Fruit fly (Drosophila melanogaster) whole organism, prepupa: Measurements from ENCODE around the gene CG43050.

Source experiments
- CG10631 ChIP-seq: fragments of 200-800 bp; sonication (Bioruptor generic); optimal IDR thresholded peaks from 2 replicates; lab custom pipeline; 2016; ENCODE audit warnings: missing biosample characterization, missing genetic modification characterization
- CG10669 ChIP-seq: fragments of 200-800 bp; sonication (Bioruptor generic); optimal IDR thresholded peaks from 3 replicates; lab custom pipeline; 2018; ENCODE audit warnings: missing biosample characterization, mild to moderate bottlenecking, missing genetic modification characterization, moderate library complexity
- CG11294 ChIP-seq: fragments of 200-800 bp; sonication (Bioruptor generic); IDR thresholded peaks from 2 replicates; pipeline ENCODE4 v1.3.6; 2022; ENCODE audit warnings: missing biosample characterization, missing genetic modification characterization
- CG15336 ChIP-seq: fragments of 200-800 bp; sonication (Bioruptor generic); IDR thresholded peaks from 2 replicates; pipeline ENCODE4 v1.3.6; 2022; ENCODE audit warnings: missing biosample characterization, missing genetic modification characterization
- CG16779 ChIP-seq: fragments of 200-800 bp; sonication (Bioruptor generic); optimal IDR thresholded peaks from 3 replicates; lab custom pipeline; 2017; ENCODE audit warnings: missing biosample characterization, mild to moderate bottlenecking, missing genetic modification characterization
- CG32006 ChIP-seq: fragments of 200-800 bp; sonication (Bioruptor generic); optimal IDR thresholded peaks from 3 replicates; lab custom pipeline; 2017; ENCODE audit warnings: missing biosample characterization, mild to moderate bottlenecking, missing genetic modification characterization
- CG3919 ChIP-seq: fragments of 200-800 bp; sonication (Bioruptor generic); optimal IDR thresholded peaks from 3 replicates; lab custom pipeline; 2016; ENCODE audit warnings: missing biosample characterization, missing genetic modification characterization
- CG4318 ChIP-seq: fragments of 200-800 bp; sonication (Bioruptor generic); optimal IDR thresholded peaks from 3 replicates; lab custom pipeline; 2017; ENCODE audit warnings: missing biosample characterization, mild to moderate bottlenecking, missing genetic modification characterization
- CG6163 ChIP-seq: fragments of 200-800 bp; sonication (Bioruptor generic); IDR thresholded peaks from 3 replicates; pipeline ENCODE4 v1.3.6; 2022; ENCODE audit warnings: missing biosample characterization, missing genetic modification characterization
- CG6276 ChIP-seq: fragments of 200-800 bp; sonication (Bioruptor generic); optimal IDR thresholded peaks from 2 replicates; lab custom pipeline; 2017; ENCODE audit warnings: missing biosample characterization, mild to moderate bottlenecking, missing genetic modification characterization
- CG6792 ChIP-seq: fragments of 200-800 bp; sonication (Bioruptor generic); optimal IDR thresholded peaks from 3 replicates; lab custom pipeline; 2016; ENCODE audit warnings: missing biosample characterization, missing genetic modification characterization
- CG6808 ChIP-seq: fragments of 200-800 bp; sonication (Bioruptor generic); optimal IDR thresholded peaks from 3 replicates; lab custom pipeline; 2017; ENCODE audit warnings: missing biosample characterization, missing genetic modification characterization, mild to moderate bottlenecking, moderate library complexity, missing genetic modification reagents
- CG6854 ChIP-seq: fragments of 200-800 bp; sonication (Bioruptor generic); optimal IDR thresholded peaks from 2 replicates; lab custom pipeline; 2017; ENCODE audit warnings: missing biosample characterization, mild to moderate bottlenecking, missing genetic modification characterization
- CG7368 ChIP-seq: fragments of 200-800 bp; sonication (Bioruptor generic); optimal IDR thresholded peaks from 3 replicates; lab custom pipeline; 2016; ENCODE audit warnings: missing biosample characterization, missing genetic modification characterization
- CG8119 ChIP-seq: fragments of 200-800 bp; sonication (Bioruptor generic); IDR thresholded peaks from 3 replicates; pipeline ENCODE4 v1.3.6; 2022; ENCODE audit warnings: missing biosample characterization, missing genetic modification characterization
- CG8319 ChIP-seq: fragments of 200-800 bp; sonication (Bioruptor generic); optimal IDR thresholded peaks from 3 replicates; lab custom pipeline; 2016; ENCODE audit warnings: missing biosample characterization, missing genetic modification characterization
- CG8632 ChIP-seq: fragments of 200-800 bp; sonication (Bioruptor generic); optimal IDR thresholded peaks from 3 replicates; lab custom pipeline; 2016; ENCODE audit warnings: missing biosample characterization, missing genetic modification characterization
- CG9139 ChIP-seq: fragments of 200-800 bp; sonication (Bioruptor generic); optimal IDR thresholded peaks from 3 replicates; lab custom pipeline; 2017; ENCODE audit warnings: missing biosample characterization, mild to moderate bottlenecking, missing genetic modification characterization
- Eip78C ChIP-seq: fragments of 200-800 bp; sonication (Bioruptor generic); peaks from one replicate; lab custom pipeline; 2016; ENCODE audit warnings: missing biosample characterization, missing genetic modification characterization
- Eip93F ChIP-seq: fragments of 200-800 bp; sonication (Bioruptor generic); optimal IDR thresholded peaks from 2 replicates; lab custom pipeline; 2016; ENCODE audit warnings: missing biosample characterization, mild to moderate bottlenecking, missing genetic modification characterization
- Ets21C ChIP-seq: fragments of 200-800 bp; sonication (Bioruptor generic); optimal IDR thresholded peaks from 3 replicates; lab custom pipeline; 2016; ENCODE audit warnings: missing biosample characterization, missing genetic modification characterization
- Ets96B ChIP-seq: fragments of 200-800 bp; optimal IDR thresholded peaks from 2 replicates; lab custom pipeline; 2019; ENCODE audit warnings: missing biosample characterization, mild to moderate bottlenecking, missing genetic modification characterization, moderate library complexity
- Gug ChIP-seq: fragments of 200-800 bp; sonication (Bioruptor generic); IDR thresholded peaks from 2 replicates; pipeline ENCODE4 v1.3.6; 2022; ENCODE audit warnings: missing biosample characterization, missing genetic modification characterization
- Hr38 ChIP-seq: sonication (Bioruptor generic); optimal IDR thresholded peaks from 2 replicates; lab custom pipeline; 2016; ENCODE audit warnings: missing biosample characterization, missing genetic modification characterization
- Hr39 ChIP-seq: fragments of 200-800 bp; sonication (Bioruptor generic); optimal IDR thresholded peaks from 2 replicates; lab custom pipeline; 2016; ENCODE audit warnings: missing biosample characterization, missing genetic modification characterization
- Hr4 ChIP-seq: fragments of 200-800 bp; sonication (Bioruptor generic); optimal IDR thresholded peaks from 3 replicates; lab custom pipeline; 2016; ENCODE audit warnings: missing biosample characterization, missing genetic modification characterization
- Met ChIP-seq: fragments of 200-800 bp; sonication (Bioruptor generic); optimal IDR thresholded peaks from 3 replicates; lab custom pipeline; 2016; ENCODE audit warnings: missing biosample characterization, missing genetic modification characterization
- OdsH ChIP-seq: fragments of 200-800 bp; sonication (Bioruptor generic); optimal IDR thresholded peaks from 3 replicates; lab custom pipeline; 2016; ENCODE audit warnings: missing biosample characterization, missing genetic modification characterization
- Smox ChIP-seq: fragments of 200-800 bp; sonication (Bioruptor generic); optimal IDR thresholded peaks from 3 replicates; lab custom pipeline; 2016; ENCODE audit warnings: missing biosample characterization, missing genetic modification characterization
- Sox102F ChIP-seq: fragments of 200-800 bp; sonication (Bioruptor generic); optimal IDR thresholded peaks from 2 replicates; lab custom pipeline; 2016; ENCODE audit warnings: missing biosample characterization, mild to moderate bottlenecking, missing genetic modification characterization
- Sox14 ChIP-seq: fragments of 200-800 bp; sonication (Bioruptor generic); optimal IDR thresholded peaks from 3 replicates; lab custom pipeline; 2016; ENCODE audit warnings: missing biosample characterization, missing genetic modification characterization
- achi ChIP-seq: fragments of 200-800 bp; sonication (Bioruptor generic); optimal IDR thresholded peaks from 3 replicates; lab custom pipeline; 2016; ENCODE audit warnings: missing biosample characterization, missing genetic modification characterization
- cyc ChIP-seq: fragments of 200-800 bp; sonication (Bioruptor generic); optimal IDR thresholded peaks from 3 replicates; lab custom pipeline; 2016; ENCODE audit warnings: missing biosample characterization, missing genetic modification characterization
- dac ChIP-seq: fragments of 200-800 bp; sonication (Bioruptor generic); optimal IDR thresholded peaks from 2 replicates; lab custom pipeline; 2017; ENCODE audit warnings: missing biosample characterization, mild to moderate bottlenecking, missing genetic modification characterization
- eg ChIP-seq: fragments of 200-800 bp; sonication (Bioruptor generic); IDR thresholded peaks from 3 replicates; pipeline ENCODE4 v1.3.6; 2022; ENCODE audit warnings: missing biosample characterization, missing genetic modification characterization
- esn ChIP-seq: fragments of 200-800 bp; sonication (Bioruptor generic); optimal IDR thresholded peaks from 2 replicates; lab custom pipeline; 2016; ENCODE audit warnings: missing biosample characterization, mild to moderate bottlenecking, missing genetic modification characterization, moderate library complexity
- fd59A ChIP-seq: fragments of 200-800 bp; sonication (Bioruptor generic); optimal IDR thresholded peaks from 2 replicates; lab custom pipeline; 2017; ENCODE audit warnings: missing biosample characterization, mild to moderate bottlenecking, missing genetic modification characterization, missing genetic modification reagents
- fd85E ChIP-seq: fragments of 200-800 bp; sonication (Bioruptor generic); optimal IDR thresholded peaks from 3 replicates; lab custom pipeline; 2016; ENCODE audit warnings: missing biosample characterization, missing genetic modification characterization
- fkh ChIP-seq: fragments of 200-800 bp; sonication (Bioruptor generic); optimal IDR thresholded peaks from 3 replicates; lab custom pipeline; 2017; ENCODE audit warnings: missing biosample characterization, mild to moderate bottlenecking, missing genetic modification characterization, moderate library complexity
- lz ChIP-seq: fragments of 200-800 bp; sonication (Bioruptor generic); optimal IDR thresholded peaks from 3 replicates; lab custom pipeline; 2016; ENCODE audit warnings: missing biosample characterization, missing genetic modification characterization
- net ChIP-seq: fragments of 200-800 bp; sonication (Bioruptor generic); optimal IDR thresholded peaks from 3 replicates; lab custom pipeline; 2016; ENCODE audit warnings: missing biosample characterization, missing genetic modification characterization
- pdm3 ChIP-seq: fragments of 200-800 bp; sonication (Bioruptor generic); optimal IDR thresholded peaks from 3 replicates; lab custom pipeline; 2016; ENCODE audit warnings: missing biosample characterization, missing genetic modification characterization
- svp ChIP-seq: fragments of 200-800 bp; sonication (Bioruptor generic); peaks from one replicate; lab custom pipeline; 2016; ENCODE audit warnings: missing biosample characterization, missing genetic modification characterization
- topi ChIP-seq: fragments of 200-800 bp; sonication (Bioruptor generic); optimal IDR thresholded peaks from 3 replicates; lab custom pipeline; 2016; ENCODE audit warnings: missing biosample characterization, missing genetic modification characterization
- vri ChIP-seq: fragments of 200-800 bp; sonication (Bioruptor generic); optimal IDR thresholded peaks from 3 replicates; lab custom pipeline; 2016; ENCODE audit warnings: missing biosample characterization, mild to moderate bottlenecking, missing genetic modification characterization

The CG43050 gene

DNA sequence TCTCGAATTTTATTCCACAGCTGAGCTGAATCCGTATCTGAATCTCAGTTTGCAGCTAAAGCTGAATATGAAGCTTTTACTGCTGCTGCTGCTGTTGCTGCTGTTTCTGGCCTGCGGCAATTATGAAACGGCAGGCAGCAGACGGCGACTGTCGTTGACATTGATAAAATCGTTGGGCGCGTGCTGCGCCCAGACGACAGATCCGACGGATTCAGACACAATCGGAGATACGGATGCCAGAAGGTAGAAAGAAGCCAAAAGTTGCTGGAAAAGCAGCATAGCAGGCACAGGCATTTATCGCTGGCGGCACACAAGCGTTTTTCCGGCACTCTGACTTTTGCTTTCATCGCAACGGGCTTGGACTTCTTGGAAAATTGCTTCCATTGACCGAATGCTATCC, 39.6 kb upstream of the CG43050 start:
- TF ChIP-seq CG10631 (GFP tag; lab: Kevin White, UChicago) (no peak), svp (GFP tag; lab: Kevin White, UChicago) (peak; percentile 58), CG8119 (GFP tag; lab: Robert Waterston, UW) (no peak), Met (no peak), cyc (GFP tag; lab: Kevin White, UChicago) (no peak), CG6163 (GFP tag; lab: Robert Waterston, UW) (no peak), fd85E (GFP tag; lab: Kevin White, UChicago) (no peak)

- TF ChIP-seq esn (peak; percentile 5), achi (no peak), pdm3 (GFP tag; lab: Kevin White, UChicago) (no peak), topi (GFP tag; lab: Kevin White, UChicago) (no peak), fd85E (GFP tag; lab: Kevin White, UChicago) (no peak), CG32006 (GFP tag; lab: Kevin White, UChicago) (no peak), CG10669 (no peak), CG11294 (GFP tag; lab: Robert Waterston, UW) (no peak), Hr4 (GFP tag; lab: Kevin White, UChicago) (no peak), cyc (GFP tag; lab: Kevin White, UChicago) (no peak), CG8319 (GFP tag; lab: Kevin White, UChicago) (no peak), Ets96B (no peak), Gug (no peak), vri (peak; percentile 49), lz (GFP tag; lab: Kevin White, UChicago) (no peak), CG4318 (GFP tag; lab: Kevin White, UChicago) (no peak), CG6854 (GFP tag; lab: Kevin White, UChicago) (no peak), CG9139 (no peak), Ets21C (GFP tag; lab: Kevin White, UChicago) (no peak), net (GFP tag; lab: Kevin White, UChicago) (no peak), CG6792 (GFP tag; lab: Kevin White, UChicago) (no peak), fkh (GFP tag; lab: Kevin White, UChicago) (peak; percentile 75), CG16779 (no peak), Smox (GFP tag; lab: Kevin White, UChicago) (no peak), svp (GFP tag; lab: Kevin White, UChicago) (peak; percentile 32), dac (GFP tag; lab: Kevin White, UChicago) (no peak), CG6808 (GFP tag; lab: Kevin White, UChicago) (no peak), OdsH (GFP tag; lab: Kevin White, UChicago) (no peak), CG7368 (GFP tag; lab: Kevin White, UChicago) (no peak), Sox14 (GFP tag; lab: Kevin White, UChicago) (no peak), Eip93F (GFP tag; lab: Kevin White, UChicago) (no peak), eg (GFP tag; lab: Robert Waterston, UW) (no peak), CG8632 (GFP tag; lab: Kevin White, UChicago) (no peak)
Observed at dm6 chr2L:13082177-13082576, 36.9 kb upstream of the CG43050 start.

dm6 chr2L:13083423-13084079, 35.5 kb upstream of the CG43050 start:
- TF ChIP-seq CG15336 = peak; percentile 70
- TF ChIP-seq Sox102F (GFP tag; lab: Kevin White, UChicago) = no peak
- peak; percentile 61 for TF ChIP-seq pdm3 (GFP tag; lab: Kevin White, UChicago)
- no peak for TF ChIP-seq fd85E (GFP tag; lab: Kevin White, UChicago)
- peak; percentile 70 for TF ChIP-seq CG6163 (GFP tag; lab: Robert Waterston, UW)
- TF ChIP-seq CG11294 (GFP tag; lab: Robert Waterston, UW) = peak; percentile 57; the same call in 1 of the 2 replicates
- TF ChIP-seq CG6854 (GFP tag; lab: Kevin White, UChicago) = no peak
- TF ChIP-seq CG3919 (GFP tag; lab: Kevin White, UChicago) = peak; percentile 36
- TF ChIP-seq eg (GFP tag; lab: Robert Waterston, UW) = peak; percentile 77
- peak; percentile 33 for TF ChIP-seq CG6276 (GFP tag; lab: Kevin White, UChicago)
- peak; percentile 60 for TF ChIP-seq OdsH (GFP tag; lab: Kevin White, UChicago)
- peak; percentile 27 for TF ChIP-seq Ets96B
- peak; percentile 42 for TF ChIP-seq CG10631 (GFP tag; lab: Kevin White, UChicago)
- no peak for TF ChIP-seq Ets21C (GFP tag; lab: Kevin White, UChicago)
- TF ChIP-seq fd59A (GFP tag; lab: Kevin White, UChicago) = peak; percentile 6
- TF ChIP-seq CG8119 (GFP tag; lab: Robert Waterston, UW) = peak; percentile 59; the same call in 2 of the 3 replicates
- peak; percentile 41 for TF ChIP-seq net (GFP tag; lab: Kevin White, UChicago)
- TF ChIP-seq cyc (GFP tag; lab: Kevin White, UChicago) = no peak
- TF ChIP-seq Eip78C (GFP tag; lab: Kevin White, UChicago) = peak; percentile 78
- peak; percentile 12 for TF ChIP-seq CG4318 (GFP tag; lab: Kevin White, UChicago)
- TF ChIP-seq Met = no peak
- peak; percentile 70 for TF ChIP-seq Hr4 (GFP tag; lab: Kevin White, UChicago)
- peak; percentile 54 for TF ChIP-seq achi
- TF ChIP-seq CG10669 = peak; percentile 11
- no peak for TF ChIP-seq Hr38
- peak; percentile 45 for TF ChIP-seq Sox14 (GFP tag; lab: Kevin White, UChicago)
- no peak for TF ChIP-seq Hr39
